Worm (Caenorhabditis elegans) whole organism, young adult: ENCODE results near the gene C35B1.9.

Experiments used
- ccch-3 ChIP-seq: fragments of 200-800 bp; sonication (Bioruptor generic); optimal IDR thresholded peaks from 2 replicates; lab custom pipeline; 2018; ENCODE audit warnings: mild to moderate bottlenecking, missing genetic modification characterization, missing compliant biosample characterization
- dpff-1 ChIP-seq: sonication (generic microtip); optimal IDR thresholded peaks from 2 replicates; lab custom pipeline; 2017; ENCODE audit warnings: mild to moderate bottlenecking, missing genetic modification characterization, missing compliant biosample characterization
- ets-4 ChIP-seq: fragments of 200-800 bp; sonication (Bioruptor generic); optimal IDR thresholded peaks from 2 replicates; lab custom pipeline; 2018; ENCODE audit warnings: mild to moderate bottlenecking, missing genetic modification characterization, missing compliant biosample characterization
- nfya-2 ChIP-seq: fragments of 200-800 bp; sonication (Bioruptor generic); IDR thresholded peaks from 2 replicates; pipeline ENCODE4 v1.3.6; 2022; ENCODE audit warnings: missing genetic modification reagents, missing genetic modification characterization, missing compliant biosample characterization
- pha-4 ChIP-seq: fragments of 150-350 bp; sonication (generic microtip); optimal IDR thresholded peaks from 2 replicates; lab custom pipeline; 2014; ENCODE audit warnings: missing biosample characterization, missing genetic modification reagents, missing genetic modification characterization
- snpc-1.1 ChIP-seq: sonication (generic microtip); optimal IDR thresholded peaks from 2 replicates; lab custom pipeline; 2017; ENCODE audit warnings: missing genetic modification characterization, mild to moderate bottlenecking, missing compliant biosample characterization, antibody characterized with exemption, moderate library complexity, missing genotype, missing genetic modification reagents; ENCODE audit not compliant: insufficient read depth
- snpc-3.4 ChIP-seq: sonication (generic microtip); optimal IDR thresholded peaks from 2 replicates; lab custom pipeline; 2017; ENCODE audit warnings: missing genetic modification characterization, mild to moderate bottlenecking, missing compliant biosample characterization, antibody characterized with exemption, moderate library complexity, missing genotype, missing genetic modification reagents
- tlf-1 ChIP-seq: fragments of 200-800 bp; sonication (Bioruptor generic); optimal IDR thresholded peaks from 2 replicates; lab custom pipeline; 2018; ENCODE audit warnings: mild to moderate bottlenecking, missing genetic modification characterization, missing compliant biosample characterization
- unc-130 ChIP-seq: sonication (generic microtip); optimal IDR thresholded peaks from 2 replicates; lab custom pipeline; 2016; ENCODE audit warnings: missing genetic modification reagents, missing genetic modification characterization, missing compliant biosample characterization

- TF ChIP-seq unc-130 (GFP tag; lab: Kevin White, UChicago) (no peak), ccch-3 (GFP tag; lab: Kevin White, UChicago) (no peak), ets-4 (no peak), nfya-2 (GFP tag; lab: Robert Waterston, UW) (no peak), pha-4 (tag; lab: Kevin White, UChicago) (no peak), dpff-1 (tag; lab: Kevin White, UChicago) (no peak), tlf-1 (GFP tag; lab: Kevin White, UChicago) (no peak), snpc-1.1 (tag; lab: Kevin White, UChicago) (no peak), snpc-3.4 (tag; lab: Kevin White, UChicago) (no peak)
These were observed 4.0 kb downstream of the C35B1.9 start for ce11 chrIV:4076690-4077295.
